Fruit fly (Drosophila melanogaster): ENCODE measurements around the gene Mat89Ba.

DNA sequence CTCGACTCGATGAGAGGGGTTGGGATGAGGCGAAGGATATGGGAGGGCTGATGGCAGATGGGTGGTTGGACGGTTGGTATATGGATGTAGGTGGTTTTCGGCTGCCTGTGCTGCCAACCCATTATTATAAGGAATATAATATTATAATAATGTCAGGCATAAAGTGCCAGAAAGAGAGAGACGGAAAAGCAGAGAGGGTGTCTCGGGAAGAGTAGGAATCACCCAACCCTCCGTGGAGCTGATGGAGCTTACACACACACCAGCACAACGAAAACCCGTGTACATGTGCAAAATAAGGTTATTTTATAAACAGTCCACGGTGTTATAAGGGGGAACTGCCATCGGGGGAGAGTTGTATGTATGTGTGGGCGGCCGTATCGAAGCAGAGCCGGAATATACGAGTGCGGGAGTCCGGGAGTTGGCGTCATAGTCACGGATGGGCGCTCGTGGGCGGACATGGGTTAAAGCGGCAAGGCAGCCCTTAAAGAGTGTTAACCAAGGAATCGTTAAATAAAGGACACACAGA is 23.7 kb downstream of the Mat89Ba start:
- TF ChIP-seq Dfd (GFP tag; optimal IDR thresholded peaks at IDR 0.05): no peak
- TF ChIP-seq Jra (GFP tag; optimal IDR thresholded peaks at IDR 0.05): no peak
- TF ChIP-seq HLH106 (tag; optimal IDR thresholded peaks at IDR 0.05): no peak
- TF ChIP-seq h (GFP tag; optimal IDR thresholded peaks at IDR 0.05): no peak
- no peak for TF ChIP-seq psq (GFP tag; optimal IDR thresholded peaks at IDR 0.05)
- no peak for TF ChIP-seq Vsx2 (GFP tag; optimal IDR thresholded peaks at IDR 0.05; ENCODE audit: partially characterized antibody)
- no peak for TF ChIP-seq Abd-B (GFP tag; optimal IDR thresholded peaks at IDR 0.05)
- no peak for TF ChIP-seq N (GFP tag; optimal IDR thresholded peaks at IDR 0.05)
- TF ChIP-seq woc (GFP tag; optimal IDR thresholded peaks at IDR 0.05): no peak
